Fruit fly (Drosophila melanogaster) whole organism, embryonic: ENCODE measurements around the gene CG2685.

ENCODE experiments used
- BEAF-32 ChIP-seq: fragments of 200-800 bp; sonication (Bioruptor generic); optimal IDR thresholded peaks from 3 replicates; lab custom pipeline; 2017; ENCODE audit warnings: missing biosample characterization, missing genetic modification characterization, mild to moderate bottlenecking, moderate library complexity, missing genetic modification reagents
- CG10267 ChIP-seq: fragments of 200-800 bp; sonication (Bioruptor generic); optimal IDR thresholded peaks from 2 replicates; lab custom pipeline; 2018; ENCODE audit warnings: missing biosample characterization, mild to moderate bottlenecking, missing genetic modification characterization, moderate library complexity
- CG10543 ChIP-seq: fragments of 200-800 bp; sonication (Bioruptor generic); optimal IDR thresholded peaks from 3 replicates; lab custom pipeline; 2017; ENCODE audit warnings: missing biosample characterization, mild to moderate bottlenecking, missing genetic modification characterization, moderate library complexity
- CG12299 ChIP-seq: fragments of 200-800 bp; sonication (Bioruptor generic); optimal IDR thresholded peaks from 2 replicates; lab custom pipeline; 2018; ENCODE audit warnings: missing biosample characterization, mild to moderate bottlenecking, missing genetic modification characterization
- CG12659 ChIP-seq: fragments of 200-800 bp; sonication (Bioruptor generic); optimal IDR thresholded peaks from 3 replicates; lab custom pipeline; 2017; ENCODE audit warnings: mild to moderate bottlenecking, missing biosample characterization, missing genetic modification reagents, missing genetic modification characterization
- CG13287 ChIP-seq: fragments of 200-800 bp; sonication (Bioruptor generic); IDR thresholded peaks from 2 replicates; pipeline ENCODE4 v1.3.6; 2022; ENCODE audit warnings: missing biosample characterization, missing genetic modification characterization; ENCODE audit not compliant: partially characterized antibody
- CG14710 ChIP-seq: fragments of 200-800 bp; sonication (Bioruptor generic); optimal IDR thresholded peaks from 3 replicates; lab custom pipeline; 2019; ENCODE audit warnings: missing biosample characterization, mild to moderate bottlenecking, missing genetic modification characterization, moderate library complexity
- CG15514 ChIP-seq: fragments of 200-800 bp; sonication (Bioruptor generic); optimal IDR thresholded peaks from 3 replicates; lab custom pipeline; 2017; ENCODE audit warnings: missing biosample characterization, missing genetic modification characterization, mild to moderate bottlenecking, moderate library complexity, missing genetic modification reagents
- CG15696 ChIP-seq: fragments of 200-800 bp; sonication (Bioruptor generic); optimal IDR thresholded peaks from 2 replicates; lab custom pipeline; 2019; ENCODE audit warnings: missing biosample characterization, mild to moderate bottlenecking, missing genetic modification characterization, moderate library complexity
- CG16779 ChIP-seq: fragments of 200-800 bp; sonication (Bioruptor generic); IDR thresholded peaks from 2 replicates; pipeline ENCODE4 v1.3.6; 2022; ENCODE audit warnings: missing biosample characterization, missing genetic modification characterization
- CG17186 ChIP-seq: fragments of 200-800 bp; sonication (Bioruptor generic); optimal IDR thresholded peaks from 3 replicates; lab custom pipeline; 2017; ENCODE audit warnings: missing biosample characterization, missing genetic modification reagents, missing genetic modification characterization
- CG2712 ChIP-seq: fragments of 200-800 bp; optimal IDR thresholded peaks from 3 replicates; lab custom pipeline; 2019; ENCODE audit warnings: missing biosample characterization, mild to moderate bottlenecking, missing genetic modification characterization, moderate library complexity
- CG3065 ChIP-seq: fragments of 200-800 bp; sonication (Bioruptor generic); optimal IDR thresholded peaks from 2 replicates; lab custom pipeline; 2016; ENCODE audit warnings: missing biosample characterization, missing genetic modification characterization
- CG3995 ChIP-seq: fragments of 200-800 bp; sonication (Bioruptor generic); optimal IDR thresholded peaks from 3 replicates; lab custom pipeline; 2016; ENCODE audit warnings: missing biosample characterization, missing genetic modification characterization
- CG42726 ChIP-seq: fragments of 200-800 bp; sonication (Bioruptor generic); IDR thresholded peaks from 2 replicates; pipeline ENCODE4 v1.3.6; 2022; ENCODE audit warnings: missing biosample characterization, missing genetic modification characterization; ENCODE audit not compliant: partially characterized antibody
- CG6272 ChIP-seq: fragments of 200-800 bp; sonication (Bioruptor generic); IDR thresholded peaks from 2 replicates; pipeline ENCODE4 v1.3.6; 2022; ENCODE audit warnings: missing biosample characterization, missing genetic modification characterization
- CG7786 ChIP-seq: fragments of 200-800 bp; sonication (Bioruptor generic); optimal IDR thresholded peaks from 2 replicates; lab custom pipeline; 2016; ENCODE audit warnings: missing biosample characterization, missing genetic modification characterization
- CG8924 ChIP-seq: fragments of 200-800 bp; optimal IDR thresholded peaks from 3 replicates; lab custom pipeline; 2019; ENCODE audit warnings: missing biosample characterization, mild to moderate bottlenecking, missing genetic modification characterization, moderate library complexity
- CG9797 ChIP-seq: fragments of 200-800 bp; sonication (Bioruptor generic); optimal IDR thresholded peaks from 3 replicates; lab custom pipeline; 2018; ENCODE audit warnings: missing biosample characterization, mild to moderate bottlenecking, missing genetic modification characterization
- CoRest ChIP-seq: fragments of 200-800 bp; sonication (Bioruptor generic); optimal IDR thresholded peaks from 3 replicates; lab custom pipeline; 2018; ENCODE audit warnings: missing biosample characterization, mild to moderate bottlenecking, missing genetic modification characterization, moderate library complexity
- Dip3 ChIP-seq: fragments of 200-800 bp; sonication (Bioruptor generic); optimal IDR thresholded peaks from 3 replicates; lab custom pipeline; 2016; ENCODE audit warnings: missing biosample characterization, missing genetic modification characterization
- Dll ChIP-seq: fragments of 200-800 bp; sonication (Bioruptor generic); IDR thresholded peaks from 4 replicates; pipeline ENCODE4 v1.3.6; 2022; ENCODE audit warnings: missing biosample characterization, missing genetic modification characterization; ENCODE audit not compliant: partially characterized antibody
- Dp ChIP-seq: fragments of 200-800 bp; sonication (Bioruptor generic); optimal IDR thresholded peaks from 2 replicates; lab custom pipeline; 2018; ENCODE audit warnings: missing biosample characterization, mild to moderate bottlenecking, missing genetic modification characterization, moderate library complexity
- E2f2 ChIP-seq: fragments of 200-800 bp; sonication (Bioruptor generic); IDR thresholded peaks from 2 replicates; pipeline ENCODE4 v1.3.6; 2022; ENCODE audit warnings: missing biosample characterization, missing genetic modification characterization
- Ets65A ChIP-seq: fragments of 200-800 bp; sonication (Bioruptor generic); peaks from one replicate; lab custom pipeline; 2016; ENCODE audit warnings: missing biosample characterization, missing genetic modification characterization
- Neu2 ChIP-seq: fragments of 200-800 bp; sonication (Bioruptor generic); optimal IDR thresholded peaks from 3 replicates; lab custom pipeline; 2016; ENCODE audit warnings: missing biosample characterization, missing genetic modification characterization, borderline replicate concordance
- NfI ChIP-seq: fragments of 200-800 bp; sonication (Bioruptor generic); optimal IDR thresholded peaks from 3 replicates; lab custom pipeline; 2018; ENCODE audit warnings: missing biosample characterization, mild to moderate bottlenecking, missing genetic modification characterization, moderate library complexity
- Optix ChIP-seq: fragments of 200-800 bp; sonication (Bioruptor generic); IDR thresholded peaks from 3 replicates; pipeline ENCODE4 v1.3.6; 2022; ENCODE audit warnings: missing biosample characterization, missing genetic modification characterization
- PHDP ChIP-seq: fragments of 200-800 bp; sonication (Bioruptor generic); optimal IDR thresholded peaks from 3 replicates; lab custom pipeline; 2018; ENCODE audit warnings: missing biosample characterization, mild to moderate bottlenecking, missing genetic modification characterization, moderate library complexity
- Pdp1 ChIP-seq, 2 experiments: fragments of 200-800 bp; sonication (Bioruptor generic); optimal IDR thresholded peaks; 3 replicates each; lab custom pipeline; 2016; ENCODE audit warnings: missing biosample characterization in 2 of 2, missing genetic modification characterization in 2 of 2, mild to moderate bottlenecking in 1 of 2, moderate library complexity in 1 of 2
- Rfx ChIP-seq: fragments of 200-800 bp; sonication (Bioruptor generic); IDR thresholded peaks from 2 replicates; pipeline ENCODE4 v1.3.6; 2022; ENCODE audit warnings: missing biosample characterization, missing genetic modification characterization
- Sin3A ChIP-seq: fragments of >200 bp; optimal IDR thresholded peaks from 2 replicates; lab custom pipeline; 2018
- Six4 ChIP-seq: fragments of 200-800 bp; sonication (Bioruptor generic); optimal IDR thresholded peaks from 2 replicates; lab custom pipeline; 2016; ENCODE audit warnings: missing biosample characterization, missing genetic modification characterization
- Xbp1 ChIP-seq: fragments of 200-800 bp; sonication (Bioruptor generic); optimal IDR thresholded peaks from 3 replicates; lab custom pipeline; 2016; ENCODE audit warnings: missing biosample characterization, mild to moderate bottlenecking, missing genetic modification characterization
- abd-A ChIP-seq: fragments of 200-800 bp; sonication (Bioruptor generic); optimal IDR thresholded peaks from 3 replicates; lab custom pipeline; 2019; ENCODE audit warnings: missing biosample characterization, mild to moderate bottlenecking, missing genetic modification characterization, moderate library complexity
- cato ChIP-seq: fragments of 200-800 bp; sonication (Bioruptor generic); optimal IDR thresholded peaks from 2 replicates; lab custom pipeline; 2016; ENCODE audit warnings: missing biosample characterization, missing genetic modification characterization, borderline replicate concordance
- crp ChIP-seq, 2 experiments: fragments of 200-800 bp; sonication (Bioruptor generic); optimal IDR thresholded peaks; 2 replicates in 1 of 2; 3 replicates in 1 of 2; lab custom pipeline; 2017; ENCODE audit warnings: missing biosample characterization in 2 of 2, missing genetic modification characterization in 2 of 2, mild to moderate bottlenecking in 1 of 2, moderate library complexity in 1 of 2
- grau ChIP-seq: fragments of 200-800 bp; optimal IDR thresholded peaks from 3 replicates; lab custom pipeline; 2019; ENCODE audit warnings: missing biosample characterization, mild to moderate bottlenecking, missing genetic modification characterization, moderate library complexity
- grn ChIP-seq: fragments of 200-800 bp; sonication (Bioruptor generic); optimal IDR thresholded peaks from 3 replicates; lab custom pipeline; 2017; ENCODE audit warnings: missing biosample characterization, missing genetic modification characterization
- hbn ChIP-seq: fragments of 200-800 bp; sonication (Bioruptor generic); IDR thresholded peaks from 2 replicates; pipeline ENCODE4 v1.3.6; 2022; ENCODE audit warnings: missing biosample characterization, missing genetic modification characterization; ENCODE audit not compliant: partially characterized antibody
- mirr ChIP-seq: fragments of 200-800 bp; sonication (Bioruptor generic); optimal IDR thresholded peaks from 3 replicates; lab custom pipeline; 2018; ENCODE audit warnings: missing biosample characterization, mild to moderate bottlenecking, missing genetic modification characterization
- nerfin-2 ChIP-seq: fragments of 200-800 bp; sonication (Bioruptor generic); IDR thresholded peaks from 2 replicates; pipeline ENCODE4 v1.3.6; 2022; ENCODE audit warnings: missing biosample characterization, missing genetic modification characterization; ENCODE audit not compliant: partially characterized antibody
- nmo ChIP-seq: fragments of 200-800 bp; sonication (Bioruptor generic); optimal IDR thresholded peaks from 2 replicates; lab custom pipeline; 2018; ENCODE audit warnings: missing biosample characterization, mild to moderate bottlenecking, missing genetic modification characterization, moderate library complexity
- row ChIP-seq: fragments of 200-800 bp; sonication (Bioruptor generic); IDR thresholded peaks from 3 replicates; pipeline ENCODE4 v1.3.6; 2022; ENCODE audit warnings: missing biosample characterization, missing genetic modification characterization
- sens-2 ChIP-seq: fragments of 200-800 bp; sonication (Bioruptor generic); IDR thresholded peaks from 2 replicates; pipeline ENCODE4 v1.3.6; 2022; ENCODE audit warnings: missing biosample characterization, missing genetic modification characterization
- seq ChIP-seq: fragments of 200-800 bp; sonication (Bioruptor generic); IDR thresholded peaks from 2 replicates; pipeline ENCODE4 v1.3.6; 2022; ENCODE audit warnings: missing biosample characterization, missing genetic modification characterization
- so ChIP-seq: fragments of 200-800 bp; sonication (Bioruptor generic); IDR thresholded peaks from 3 replicates; pipeline ENCODE4 v1.3.6; 2022; ENCODE audit warnings: missing biosample characterization, missing genetic modification characterization
- vvl ChIP-seq: fragments of 200-800 bp; sonication (Bioruptor generic); IDR thresholded peaks from 2 replicates; pipeline ENCODE4 v1.3.6; 2022; ENCODE audit warnings: missing biosample characterization, missing genetic modification characterization
- zen ChIP-seq: fragments of 200-800 bp; sonication (Bioruptor generic); optimal IDR thresholded peaks from 3 replicates; lab custom pipeline; 2018; ENCODE audit warnings: missing biosample characterization, mild to moderate bottlenecking, missing genetic modification characterization, moderate library complexity

The CG2685 gene

dm6 chrX:2738663-2739062 lies 24.9 kb upstream of the CG2685 start, which contains the start of gene crm (continued):
- no peak for TF ChIP-seq nerfin-2 (GFP tag; lab: Robert Waterston, UW)
- TF ChIP-seq CG42726: no peak
- TF ChIP-seq CG12659 (GFP tag; lab: Kevin White, UChicago): peak; percentile 33
- peak in 1 of 2 experiments; percentile 45 for TF ChIP-seq crp (GFP tag; optimal IDR thresholded peaks at IDR 0.05; lab: Kevin White, UChicago)
- TF ChIP-seq BEAF-32: peak; percentile 20
- TF ChIP-seq CG17186: peak; percentile 99
- peak; percentile 56 for TF ChIP-seq CG2712 (tag; lab: Kevin White, UChicago)
- no peak for TF ChIP-seq sens-2 (GFP tag; lab: Robert Waterston, UW)
- TF ChIP-seq hbn (GFP tag; lab: Robert Waterston, UW): 0 out of 2 replicates have a peak, but pooled peaks have one; percentile 13
- TF ChIP-seq E2f2 (GFP tag; lab: Robert Waterston, UW): peak; percentile 29; the same call in 1 of the 2 replicates
- peak; percentile 65 for TF ChIP-seq vvl (GFP tag; lab: Robert Waterston, UW)
- TF ChIP-seq Rfx (GFP tag; lab: Robert Waterston, UW): 0 out of 2 replicates have a peak, but pooled peaks have one; percentile 34
- TF ChIP-seq CG15514 (GFP tag; lab: Kevin White, UChicago): peak; percentile 68
- TF ChIP-seq row (GFP tag; lab: Robert Waterston, UW): peak; percentile 85
- peak; percentile 24 for TF ChIP-seq CG9797 (GFP tag; lab: Kevin White, UChicago)
- peak; percentile 0 for TF ChIP-seq CG10267 (tag; lab: Kevin White, UChicago)
- TF ChIP-seq Dp: peak; percentile 4

- peak; percentile 65 for TF ChIP-seq NfI
- TF ChIP-seq CG8924 (tag; lab: Kevin White, UChicago): peak; percentile 74
- TF ChIP-seq so (GFP tag; lab: Robert Waterston, UW): no peak
- peak; percentile 7 for TF ChIP-seq CG12299
- TF ChIP-seq Optix: peak; percentile 31; the same call in 1 of the 3 replicates
- peak; percentile 12 for TF ChIP-seq mirr (GFP tag; lab: Kevin White, UChicago)
- no peak for TF ChIP-seq Neu2 (GFP tag; lab: Kevin White, UChicago)
- no peak for TF ChIP-seq CG7786 (GFP tag; lab: Kevin White, UChicago)
- TF ChIP-seq CG10543 (GFP tag; lab: Kevin White, UChicago): peak; percentile 81
- TF ChIP-seq CG6272 (GFP tag; lab: Robert Waterston, UW): peak; percentile 51; the same call in 1 of the 2 replicates
- peak; percentile 84 for TF ChIP-seq nmo
- no peak for TF ChIP-seq grn (GFP tag; lab: Kevin White, UChicago)
- TF ChIP-seq grau (tag; lab: Kevin White, UChicago): peak; percentile 74
- TF ChIP-seq seq (GFP tag; lab: Robert Waterston, UW): no peak
- TF ChIP-seq PHDP (tag; lab: Kevin White, UChicago): no peak
- TF ChIP-seq CG14710: peak; percentile 81
- no peak for TF ChIP-seq CG16779 (GFP tag; lab: Robert Waterston, UW)
- TF ChIP-seq CG15696 (tag; lab: Kevin White, UChicago): peak; percentile 59
- TF ChIP-seq Dip3 (GFP tag; lab: Kevin White, UChicago): no peak
- TF ChIP-seq Dll (GFP tag; lab: Robert Waterston, UW): 0 out of 4 replicates have a peak, but pooled peaks have one; percentile 14
- no peak for TF ChIP-seq abd-A (tag; lab: Kevin White, UChicago)
- no peak for TF ChIP-seq CG13287
- peak; percentile 45 for TF ChIP-seq cato (GFP tag; lab: Kevin White, UChicago)
- TF ChIP-seq zen (tag; lab: Kevin White, UChicago): peak; percentile 40
- TF ChIP-seq Ets65A: peak; percentile 62
- no peak for TF ChIP-seq nerfin-2 (GFP tag; lab: Robert Waterston, UW)
- TF ChIP-seq Sin3A (lab: Kevin White, UChicago): peak; percentile 61
- TF ChIP-seq Xbp1: peak; percentile 70
- TF ChIP-seq Six4 (GFP tag; lab: Kevin White, UChicago): peak; percentile 13
- peak; percentile 82 for TF ChIP-seq CoRest
- peak; percentile 55 for TF ChIP-seq CG3995
- TF ChIP-seq CG3065 (GFP tag; lab: Kevin White, UChicago): no peak
- TF ChIP-seq Pdp1 (GFP tag; optimal IDR thresholded peaks at IDR 0.05; lab: Kevin White, UChicago): peak; percentile 1 to 23
Observed at dm6 chrX:2732127-2732526, 18.4 kb upstream of the CG2685 start, which contains the start of the genes ttm50 and CG2712. TSS of gene ttm50 (minus strand) at chrX:2732190. TSS of gene CG2712 (plus strand) at chrX:2732469.
